Fruit fly (Drosophila melanogaster) S2 (cell line): Measurements from ENCODE around the gene CG42688.

Experiments used
- CG8478 ChIP-seq: fragments of >200 bp; optimal IDR thresholded peaks from 2 replicates; lab custom pipeline; 2018
- CTCF ChIP-seq, 2 experiments: fragments of >200 bp; optimal IDR thresholded peaks; 2 replicates each; lab custom pipeline; 2018

- TF ChIP-seq CTCF (optimal IDR thresholded peaks at IDR 0.05; lab: Kevin White, UChicago) (no peak), CG8478 (lab: Kevin White, UChicago) (no peak)
Observed at dm6 chr2L:19161307-19161999, 21.2 kb downstream of the CG42688 start.
